Fruit fly (Drosophila melanogaster): Measurements from ENCODE around the gene RpL40.

The RpL40 gene

dm6 chr2L:4187631-4188173 lies 39.8 kb upstream of the RpL40 start, which contains the start of the genes Tbcc and lectin-24Db (continued):
- TF ChIP-seq Jarid2 (GFP tag; optimal IDR thresholded peaks at IDR 0.05) (no peak), pzg (GFP tag; optimal IDR thresholded peaks at IDR 0.05) (peak; percentile 67), CG15269 (tag; optimal IDR thresholded peaks at IDR 0.05) (no peak), gro (GFP tag; optimal IDR thresholded peaks at IDR 0.05) (peak; percentile 44), ap (GFP tag; IDR thresholded peaks at IDR 0.05) (no peak), CG17359 (tag; optimal IDR thresholded peaks at IDR 0.05) (no peak), Meics (GFP tag; optimal IDR thresholded peaks at IDR 0.05) (no peak), CG12391 (tag; optimal IDR thresholded peaks at IDR 0.05) (no peak), hth (optimal IDR thresholded peaks at IDR 0.05) (no peak), CG12659 (GFP tag; optimal IDR thresholded peaks at IDR 0.05) (peak; percentile 34), gfzf (GFP tag; optimal IDR thresholded peaks at IDR 0.05) (peak; percentile 75), corto (GFP tag; optimal IDR thresholded peaks at IDR 0.05) (no peak), CG11456 (GFP tag; IDR thresholded peaks at IDR 0.05) (no peak), yki (optimal IDR thresholded peaks at IDR 0.05) (peak; percentile 37), CG6854 (GFP tag; optimal IDR thresholded peaks at IDR 0.05) (no peak), Six4 (GFP tag; optimal IDR thresholded peaks at IDR 0.05) (no peak), Lhr (GFP tag; optimal IDR thresholded peaks at IDR 0.05) (peak; percentile 17), CG4282 (GFP tag; optimal IDR thresholded peaks at IDR 0.05) (no peak), CG31388 (GFP tag; optimal IDR thresholded peaks at IDR 0.05) (no peak), CG13123 (GFP tag; optimal IDR thresholded peaks at IDR 0.05) (no peak), ERR (GFP tag; optimal IDR thresholded peaks at IDR 0.05) (no peak), CG17385 (GFP tag; optimal IDR thresholded peaks at IDR 0.05) (peak; percentile 99), nmo (GFP tag; optimal IDR thresholded peaks at IDR 0.05) (peak; percentile 19), Med (GFP tag) (peak; percentile 58), CkIIα-i1 (GFP tag; IDR thresholded peaks at IDR 0.05) (no peak), Mrtf (GFP tag; IDR thresholded peaks at IDR 0.05) (no peak), ewg (GFP tag; optimal IDR thresholded peaks at IDR 0.05) (peak; percentile 84), usp (GFP tag; optimal IDR thresholded peaks at IDR 0.05) (no peak), CG30020 (tag; optimal IDR thresholded peaks at IDR 0.05) (no peak), ftz-f1 (GFP tag; optimal IDR thresholded peaks at IDR 0.05) (no peak), Kr (GFP tag; optimal IDR thresholded peaks at IDR 0.05) (no peak), CG8924 (tag; optimal IDR thresholded peaks at IDR 0.05) (no peak), CG15514 (GFP tag; optimal IDR thresholded peaks at IDR 0.05) (peak; percentile 27), Abd-B (GFP tag; optimal IDR thresholded peaks at IDR 0.05) (no peak), Bdp1 (GFP tag; optimal IDR thresholded peaks at IDR 0.05) (no peak), sens (GFP tag) (peak; percentile 36), CG33557 (GFP tag; optimal IDR thresholded peaks at IDR 0.05) (no peak), en (GFP tag; optimal IDR thresholded peaks at IDR 0.05) (no peak), grau (tag; optimal IDR thresholded peaks at IDR 0.05) (no peak), E2f2 (GFP tag; IDR thresholded peaks at IDR 0.05) (peak; percentile 97), btn (GFP tag; optimal IDR thresholded peaks at IDR 0.05) (no peak), rib (GFP tag; IDR thresholded peaks at IDR 0.05) (no peak), CG30403 (GFP tag; optimal IDR thresholded peaks at IDR 0.05) (no peak), Oaz (GFP tag; IDR thresholded peaks at IDR 0.05) (no peak), CG6813 (GFP tag; optimal IDR thresholded peaks at IDR 0.05) (no peak), HLH3B (GFP tag; IDR thresholded peaks at IDR 0.05) (no peak), zf30C (GFP tag; optimal IDR thresholded peaks at IDR 0.05) (no peak), Ets97D (GFP tag; optimal IDR thresholded peaks at IDR 0.05) (peak; percentile 12), amos (GFP tag; IDR thresholded peaks at IDR 0.05; ENCODE audit: partially characterized antibody) (no peak), Dp (GFP tag; optimal IDR thresholded peaks at IDR 0.05) (peak; percentile 92), chinmo (GFP tag; IDR thresholded peaks at IDR 0.05; ENCODE audit: partially characterized antibody) (0 out of 4 replicates have a peak, but pooled peaks have one; percentile 59)

Data from whole organism, embryonic.